Fruit fly (Drosophila melanogaster): ENCODE data around the gene CG5746.

CG5746 gene

dm6 chr3R:24295556-24296465 lies 52.8 kb downstream of the CG5746 start (continued):
- TF ChIP-seq CG10274 (GFP tag; optimal IDR thresholded peaks at IDR 0.05) (peak; percentile 20), pb (GFP tag; optimal IDR thresholded peaks at IDR 0.05) (peak; percentile 41), sqz (GFP tag; optimal IDR thresholded peaks at IDR 0.05) (peak; percentile 31), Mrtf (GFP tag; IDR thresholded peaks at IDR 0.05) (peak; percentile 79), cato (GFP tag; optimal IDR thresholded peaks at IDR 0.05; ENCODE audit: borderline replicate concordance) (no peak), B-H1 (GFP tag; IDR thresholded peaks at IDR 0.05) (peak; percentile 69), ken (GFP tag; IDR thresholded peaks at IDR 0.05) (peak; percentile 72; the same call in 2 of the 3 replicates), Adf1 (GFP tag; IDR thresholded peaks at IDR 0.05) (no peak; the same call in 1 of the 2 replicates), Rfx (GFP tag; IDR thresholded peaks at IDR 0.05) (peak; percentile 90), Lhr (GFP tag; optimal IDR thresholded peaks at IDR 0.05) (peak; percentile 35), tap (tag; optimal IDR thresholded peaks at IDR 0.05) (peak; percentile 73), ab (GFP tag; optimal IDR thresholded peaks at IDR 0.05) (peak; percentile 39), CG5953 (GFP tag; IDR thresholded peaks at IDR 0.05) (0 out of 2 replicates have a peak, but pooled peaks have one; percentile 56), bcd (GFP tag; optimal IDR thresholded peaks at IDR 0.05) (peak; percentile 66), H2.0 (GFP tag; IDR thresholded peaks at IDR 0.05) (peak; percentile 87), CG6765 (GFP tag; optimal IDR thresholded peaks at IDR 0.05) (no peak), CG2120 (GFP tag; optimal IDR thresholded peaks at IDR 0.05) (peak; percentile 89), CG12155 (GFP tag; optimal IDR thresholded peaks at IDR 0.05) (peak; percentile 81), CG9876 (GFP tag; optimal IDR thresholded peaks at IDR 0.05) (no peak), Oli (tag; optimal IDR thresholded peaks at IDR 0.05) (peak; percentile 81), sim (GFP tag; IDR thresholded peaks at IDR 0.05) (no peak), ems (GFP tag; optimal IDR thresholded peaks at IDR 0.05) (peak; percentile 53), dimm (GFP tag; IDR thresholded peaks at IDR 0.05) (peak; percentile 41; the same call in 1 of the 2 replicates), CG12659 (GFP tag; optimal IDR thresholded peaks at IDR 0.05) (peak; percentile 78), CG12769 (tag; optimal IDR thresholded peaks at IDR 0.05) (peak; percentile 90), Nf-YB (GFP tag; optimal IDR thresholded peaks at IDR 0.05) (peak; percentile 44), CG32532 (GFP tag; IDR thresholded peaks at IDR 0.05) (peak; percentile 82), chinmo (GFP tag; IDR thresholded peaks at IDR 0.05; ENCODE audit: partially characterized antibody) (peak; percentile 10; the same call in 1 of the 4 replicates), Doc2 (GFP tag; IDR thresholded peaks at IDR 0.05) (peak; percentile 30; the same call in 1 of the 2 replicates), CG7271 (tag; optimal IDR thresholded peaks at IDR 0.05) (no peak), mirr (GFP tag; optimal IDR thresholded peaks at IDR 0.05) (peak; percentile 42), CG3726 (GFP tag; IDR thresholded peaks at IDR 0.05) (peak; percentile 56; the same call in 1 of the 3 replicates), ci (GFP tag; IDR thresholded peaks at IDR 0.05) (peak; percentile 88), Abd-B (GFP tag; optimal IDR thresholded peaks at IDR 0.05) (peak; percentile 75), HLH4C (GFP tag; IDR thresholded peaks at IDR 0.05; ENCODE audit: partially characterized antibody) (no peak), Kr (GFP tag; optimal IDR thresholded peaks at IDR 0.05) (no peak), CG7987 (GFP tag; optimal IDR thresholded peaks at IDR 0.05) (peak; percentile 63), CG17328 (GFP tag; IDR thresholded peaks at IDR 0.05) (peak; percentile 87), CG10267 (tag; optimal IDR thresholded peaks at IDR 0.05) (peak; percentile 69), CG17186 (GFP tag; optimal IDR thresholded peaks at IDR 0.05) (no peak), Dek (tag; optimal IDR thresholded peaks at IDR 0.05) (peak; percentile 77), CG18764 (GFP tag; optimal IDR thresholded peaks at IDR 0.05) (peak; percentile 60), nerfin-1 (tag; optimal IDR thresholded peaks at IDR 0.05) (peak; percentile 46), Aef1 (GFP tag; IDR thresholded peaks at IDR 0.05) (peak; percentile 76), NC2α (GFP tag; optimal IDR thresholded peaks at IDR 0.05) (peak; percentile 34), CG3407 (GFP tag; optimal IDR thresholded peaks at IDR 0.05) (peak; percentile 48), fd3F (GFP tag; optimal IDR thresholded peaks at IDR 0.05) (peak; percentile 79), CG6272 (GFP tag; IDR thresholded peaks at IDR 0.05) (peak; percentile 65)
